Fruit fly (Drosophila melanogaster): Measurements from ENCODE around the gene CG17075.

Gene CG17075

DNA sequence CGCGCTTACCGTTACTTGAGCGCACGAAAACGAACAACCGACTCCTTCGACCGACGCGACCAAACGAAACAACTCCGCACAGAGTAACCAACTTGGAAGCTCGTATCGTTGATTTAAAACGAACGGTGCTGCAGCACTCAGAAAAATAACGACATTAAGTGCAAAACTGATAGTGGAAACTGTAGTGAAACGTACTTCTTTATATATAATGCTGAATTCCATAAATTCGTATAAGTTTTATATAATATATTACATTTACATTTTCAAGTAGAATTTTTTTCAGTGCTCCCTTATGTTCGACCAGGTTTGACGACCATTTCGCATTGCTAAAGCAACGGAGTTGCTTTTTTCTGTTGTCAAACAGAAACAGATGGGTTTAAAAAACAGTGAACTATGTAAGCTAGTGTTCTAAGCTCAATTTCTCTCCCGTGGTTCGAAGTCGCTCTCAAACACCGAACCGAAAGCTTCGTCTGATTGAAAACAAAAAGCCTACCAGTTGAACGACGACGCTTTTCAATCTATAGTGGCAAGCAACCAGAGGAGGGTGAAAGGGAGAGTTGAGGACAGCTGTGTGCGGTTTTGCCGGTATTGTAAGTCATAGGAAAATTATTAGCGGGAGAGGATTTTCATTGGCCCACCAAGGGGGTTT is at the start of gene CG17075 (continued):
- TF ChIP-seq CG8359 (GFP tag; optimal IDR thresholded peaks at IDR 0.05; ENCODE audit: borderline replicate concordance) (peak; percentile 68), CG2875 (GFP tag; optimal IDR thresholded peaks at IDR 0.05) (peak; percentile 87), CG10979 (tag; optimal IDR thresholded peaks at IDR 0.05) (peak; percentile 89), vfl (GFP tag; optimal IDR thresholded peaks at IDR 0.05) (peak; percentile 90), CG34422 (GFP tag; IDR thresholded peaks at IDR 0.05) (peak; percentile 95), sima (GFP tag; optimal IDR thresholded peaks at IDR 0.05) (no peak), CG4707 (GFP tag; optimal IDR thresholded peaks at IDR 0.05) (peak; percentile 79), onecut (GFP tag; IDR thresholded peaks at IDR 0.05) (peak; percentile 86), CG10209 (GFP tag; optimal IDR thresholded peaks at IDR 0.05) (peak; percentile 96), CG16779 (GFP tag; IDR thresholded peaks at IDR 0.05) (peak; percentile 81), aop (GFP tag; IDR thresholded peaks at IDR 0.05) (peak; percentile 83; the same call in 1 of the 2 replicates), MESR4 (GFP tag; optimal IDR thresholded peaks at IDR 0.05) (peak; percentile 27), ssp (GFP tag; IDR thresholded peaks at IDR 0.05) (peak; percentile 85), pzg (GFP tag; optimal IDR thresholded peaks at IDR 0.05) (peak; percentile 12), mirr (GFP tag; optimal IDR thresholded peaks at IDR 0.05) (peak; percentile 19), chinmo (GFP tag; IDR thresholded peaks at IDR 0.05; ENCODE audit: partially characterized antibody) (no peak), ac (GFP tag; optimal IDR thresholded peaks at IDR 0.05) (peak; percentile 23), CG9797 (GFP tag; optimal IDR thresholded peaks at IDR 0.05) (peak; percentile 29), CG2120 (GFP tag; optimal IDR thresholded peaks at IDR 0.05) (peak; percentile 96), lola (GFP tag; optimal IDR thresholded peaks at IDR 0.05) (peak in 1 of 3 experiments; percentile 69), CG17186 (GFP tag; optimal IDR thresholded peaks at IDR 0.05) (peak; percentile 36), TFAM (GFP tag; optimal IDR thresholded peaks at IDR 0.05) (peak; percentile 72), stwl (tag; optimal IDR thresholded peaks at IDR 0.05) (no peak), CG17829 (tag; optimal IDR thresholded peaks at IDR 0.05) (peak; percentile 89), Scr (GFP tag; IDR thresholded peaks at IDR 0.05; ENCODE audit: partially characterized antibody) (no peak), CG4730 (GFP tag; IDR thresholded peaks at IDR 0.05) (peak; percentile 93), h (optimal IDR thresholded peaks at IDR 0.05) (no peak), CG17361 (GFP tag; IDR thresholded peaks at IDR 0.05) (peak; percentile 94), CG6791 (GFP tag; IDR thresholded peaks at IDR 0.05; ENCODE audit: partially characterized antibody) (no peak), corto (GFP tag; optimal IDR thresholded peaks at IDR 0.05) (peak; percentile 61), bbx (GFP tag; IDR thresholded peaks at IDR 0.05; ENCODE audit: partially characterized antibody) (no peak), CG3065 (GFP tag; optimal IDR thresholded peaks at IDR 0.05) (peak; percentile 78), CG13775 (GFP tag; optimal IDR thresholded peaks at IDR 0.05) (peak; percentile 91), CG10462 (GFP tag; optimal IDR thresholded peaks at IDR 0.05) (peak; percentile 88), CG6254 (GFP tag; optimal IDR thresholded peaks at IDR 0.05) (peak; percentile 85), kah (GFP tag; optimal IDR thresholded peaks at IDR 0.05) (peak; percentile 73), CG18262 (tag; optimal IDR thresholded peaks at IDR 0.05) (peak; percentile 89), odd (GFP tag; optimal IDR thresholded peaks at IDR 0.05) (peak; percentile 90), fd64A (GFP tag; optimal IDR thresholded peaks at IDR 0.05) (peak; percentile 77), Pdp1 (GFP tag; optimal IDR thresholded peaks at IDR 0.05) (peak; percentile 85 to 88), sug (tag; optimal IDR thresholded peaks at IDR 0.05) (peak; percentile 88), CG15601 (tag; optimal IDR thresholded peaks at IDR 0.05) (peak; percentile 100), Adf1 (GFP tag; IDR thresholded peaks at IDR 0.05) (peak; percentile 80), Atf3 (GFP tag; optimal IDR thresholded peaks at IDR 0.05) (peak; percentile 30), CG31224 (GFP tag; IDR thresholded peaks at IDR 0.05) (peak; percentile 87), dmrt99B (tag; optimal IDR thresholded peaks at IDR 0.05) (peak; percentile 98), BEAF-32 (GFP tag; optimal IDR thresholded peaks at IDR 0.05) (no peak), Dref (GFP tag; IDR thresholded peaks at IDR 0.05) (peak; percentile 32; the same call in 1 of the 2 replicates)
